Worm (Caenorhabditis elegans) whole organism, L1 larva: ENCODE results near the gene F36A4.2.

Experiments
- blmp-1 ChIP-seq: fragments of 150-350 bp; optimal IDR thresholded peaks from 2 replicates; lab custom pipeline; 2014; ENCODE audit warnings: missing biosample characterization, missing genetic modification characterization
- fkh-10 ChIP-seq: sonication (generic microtip); optimal IDR thresholded peaks from 2 replicates; lab custom pipeline; 2017; ENCODE audit warnings: missing biosample characterization, missing genetic modification reagents, missing genetic modification characterization
- pag-3 ChIP-seq: sonication (generic microtip); optimal IDR thresholded peaks from 2 replicates; lab custom pipeline; 2017; ENCODE audit warnings: missing genetic modification characterization, mild to moderate bottlenecking, missing compliant biosample characterization, antibody characterized with exemption, borderline replicate concordance; ENCODE audit not compliant: insufficient read depth
- rnt-1 ChIP-seq: sonication (generic microtip); optimal IDR thresholded peaks from 2 replicates; lab custom pipeline; 2016; ENCODE audit warnings: mild to moderate bottlenecking, missing genetic modification characterization, moderate library complexity, missing compliant biosample characterization
- skn-1 ChIP-seq: fragments of 150-350 bp; optimal IDR thresholded peaks from 2 replicates; lab custom pipeline; 2014; ENCODE audit warnings: missing biosample characterization, missing genetic modification characterization

- TF ChIP-seq pag-3 (tag; lab: Kevin White, UChicago) (no peak), blmp-1 (tag; lab: Kevin White, UChicago) (no peak), skn-1 (tag; lab: Kevin White, UChicago) (no peak), fkh-10 (no peak), rnt-1 (tag; lab: Kevin White, UChicago) (no peak)
Observed at ce11 chrIV:4272167-4272566, 1.1 kb downstream of the F36A4.2 start, which contains the start of gene F36A4.1.
